Worm (Caenorhabditis elegans) whole organism, early embryonic: ENCODE measurements around the gene nhr-13.

Source experiments
- B0310.2 ChIP-seq: sonication (generic microtip); optimal IDR thresholded peaks from 2 replicates; lab custom pipeline; 2016; ENCODE audit warnings: mild to moderate bottlenecking, missing genetic modification characterization, missing compliant biosample characterization
- F13C5.2 ChIP-seq: sonication (generic microtip); optimal IDR thresholded peaks from 2 replicates; lab custom pipeline; 2017; ENCODE audit warnings: mild to moderate bottlenecking, missing genetic modification characterization, inconsistent platforms, missing compliant biosample characterization
- aly-1 ChIP-seq: sonication (generic microtip); optimal IDR thresholded peaks from 2 replicates; lab custom pipeline; 2016; ENCODE audit warnings: missing genetic modification characterization, missing compliant biosample characterization
- ama-1 ChIP-seq: fragments of 150-350 bp; optimal IDR thresholded peaks from 2 replicates; lab custom pipeline; 2014
- ceh-13 ChIP-seq: fragments of 200-800 bp; sonication (Bioruptor generic); optimal IDR thresholded peaks from 2 replicates; lab custom pipeline; 2018; ENCODE audit warnings: mild to moderate bottlenecking, missing genetic modification characterization, missing compliant biosample characterization
- ceh-36 ChIP-seq: sonication (generic microtip); optimal IDR thresholded peaks from 2 replicates; lab custom pipeline; 2016; ENCODE audit warnings: missing genetic modification characterization, inconsistent platforms, missing compliant biosample characterization
- ets-7 ChIP-seq: sonication (generic microtip); optimal IDR thresholded peaks from 2 replicates; lab custom pipeline; 2016; ENCODE audit warnings: missing genotype, missing genetic modification characterization, missing compliant biosample characterization
- flt-1 ChIP-seq: fragments of 200-800 bp; sonication (Bioruptor generic); IDR thresholded peaks from 2 replicates; pipeline ENCODE4 v1.3.6; 2022; ENCODE audit warnings: missing genetic modification characterization, missing compliant biosample characterization
- hmbx-1 ChIP-seq: sonication (generic microtip); optimal IDR thresholded peaks from 2 replicates; lab custom pipeline; 2016; ENCODE audit warnings: mild to moderate bottlenecking, missing genetic modification characterization, missing compliant biosample characterization
- hmg-4 ChIP-seq: fragments of 200-800 bp; sonication (Bioruptor generic); optimal IDR thresholded peaks from 2 replicates; lab custom pipeline; 2018; ENCODE audit warnings: mild to moderate bottlenecking, missing genetic modification characterization, missing compliant biosample characterization
- hnd-1 ChIP-seq: sonication (generic microtip); optimal IDR thresholded peaks from 2 replicates; lab custom pipeline; 2016; ENCODE audit warnings: missing genetic modification characterization, missing compliant biosample characterization
- pes-1 ChIP-seq: fragments of 200-800 bp; sonication (Bioruptor generic); IDR thresholded peaks from 2 replicates; pipeline ENCODE4 v1.3.6; 2022; ENCODE audit warnings: missing genetic modification reagents, missing genetic modification characterization, missing compliant biosample characterization
- scrt-1 ChIP-seq: fragments of 200-800 bp; sonication (Bioruptor generic); IDR thresholded peaks from 2 replicates; pipeline ENCODE4 v1.3.6; 2022; ENCODE audit warnings: missing genetic modification characterization, missing compliant biosample characterization
- sea-1 ChIP-seq: fragments of 200-800 bp; sonication (Bioruptor generic); conservative IDR thresholded peaks from 2 replicates; pipeline ENCODE4 v1.3.6; 2022; ENCODE audit warnings: missing genetic modification characterization, missing compliant biosample characterization
- tbx-11 ChIP-seq: fragments of 200-800 bp; sonication (Bioruptor generic); IDR thresholded peaks from 2 replicates; pipeline ENCODE4 v1.3.6; 2022; ENCODE audit warnings: missing genetic modification characterization, missing compliant biosample characterization
- tbx-37 ChIP-seq: fragments of 200-800 bp; sonication (Bioruptor generic); conservative IDR thresholded peaks from 2 replicates; pipeline ENCODE4 v1.3.6; 2022; ENCODE audit warnings: missing genetic modification reagents, missing genetic modification characterization, missing compliant biosample characterization
- tra-4 ChIP-seq: sonication (generic microtip); optimal IDR thresholded peaks from 2 replicates; lab custom pipeline; 2017; ENCODE audit warnings: missing genetic modification characterization, missing compliant biosample characterization

nhr-13 gene

DNA sequence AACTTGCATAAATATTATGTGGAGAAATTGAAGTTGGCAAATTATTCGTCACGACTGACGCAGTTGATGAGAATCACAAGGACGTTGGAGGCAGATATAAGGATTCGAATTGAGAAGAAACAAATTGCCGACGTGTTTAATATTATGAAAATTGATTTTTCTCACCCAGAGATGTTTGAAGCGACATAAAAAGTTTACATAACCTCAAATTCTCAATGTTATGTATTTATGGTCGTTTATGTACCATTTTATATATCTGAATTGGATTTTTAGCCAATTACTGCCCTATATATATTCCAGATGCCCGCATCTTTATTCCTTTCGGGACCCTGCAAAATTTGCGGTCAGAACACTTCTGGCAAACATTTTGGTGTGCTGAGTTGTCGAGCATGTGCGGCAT lies 36.5 kb downstream of the nhr-13 start, which contains the start of gene nhr-126:
TSS of gene nhr-126 (plus strand) at position 301 of the 400 bp plus-strand sequence.
- TF ChIP-seq tbx-11: no peak

DNA sequence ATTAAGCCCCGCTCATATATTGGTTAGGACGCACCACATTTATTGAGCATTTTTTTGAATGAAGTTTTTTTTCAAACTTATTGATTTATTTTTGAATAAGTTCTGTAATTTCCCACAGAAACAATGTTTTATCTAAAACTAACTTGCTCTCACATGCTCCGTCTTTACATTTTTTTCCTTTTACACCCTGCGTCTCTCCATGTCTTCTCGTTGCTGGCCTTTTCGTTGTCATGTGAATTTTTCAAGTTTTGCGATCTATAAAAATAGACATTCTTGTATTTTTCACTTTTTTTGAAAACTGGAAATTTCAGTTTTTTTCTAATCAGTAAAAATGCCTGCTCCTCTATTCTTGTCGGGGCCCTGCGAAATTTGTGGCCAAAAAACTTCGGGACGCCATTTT lies 38.6 kb downstream of the nhr-13 start, which contains the start of gene nhr-134:
TSS of gene nhr-134 (plus strand) at position 312 of the 400 bp plus-strand sequence.
- TF ChIP-seq hnd-1: no peak
- no peak for TF ChIP-seq F13C5.2
- no peak for TF ChIP-seq ama-1
- TF ChIP-seq aly-1 (tag; lab: Kevin White, UChicago): no peak
- no peak for TF ChIP-seq pes-1 (GFP tag; lab: Robert Waterston, UW)
- TF ChIP-seq flt-1 (GFP tag; lab: Robert Waterston, UW): no peak
- no peak for TF ChIP-seq hmbx-1 (tag; lab: Kevin White, UChicago)
- no peak for TF ChIP-seq scrt-1 (GFP tag; lab: Robert Waterston, UW)
- TF ChIP-seq ets-7 (tag; lab: Kevin White, UChicago): no peak
- no peak for TF ChIP-seq sea-1 (GFP tag; lab: Robert Waterston, UW)
- no peak for TF ChIP-seq B0310.2
- no peak for TF ChIP-seq ceh-13 (GFP tag; lab: Kevin White, UChicago)
- no peak for TF ChIP-seq tra-4 (tag; lab: Kevin White, UChicago)
- no peak for TF ChIP-seq ceh-36 (tag; lab: Kevin White, UChicago)
- TF ChIP-seq tbx-37 (GFP tag; lab: Robert Waterston, UW): no peak
- TF ChIP-seq hmg-4: no peak
- no peak for TF ChIP-seq tbx-11

ce11 chrV:2233177-2233576 lies 40.9 kb downstream of the nhr-13 start, which contains the start of gene nhr-96:
TSS of gene nhr-96 (plus strand) at chrV:2233477.
- TF ChIP-seq tbx-37 (GFP tag; lab: Robert Waterston, UW): no peak
- TF ChIP-seq tbx-11: no peak
- no peak for TF ChIP-seq F13C5.2

ce11 chrV:2235848-2236247 lies 43.6 kb downstream of the nhr-13 start, which contains the start of gene cyp-33C4:
TSS of gene cyp-33C4 (plus strand) at chrV:2236140.
- TF ChIP-seq aly-1 (tag; lab: Kevin White, UChicago): no peak
- no peak for TF ChIP-seq flt-1 (GFP tag; lab: Robert Waterston, UW)
- no peak for TF ChIP-seq tra-4 (tag; lab: Kevin White, UChicago)
- TF ChIP-seq F13C5.2: no peak
- TF ChIP-seq hmbx-1 (tag; lab: Kevin White, UChicago): no peak
- no peak for TF ChIP-seq hmg-4
- TF ChIP-seq sea-1 (GFP tag; lab: Robert Waterston, UW): no peak
- TF ChIP-seq scrt-1 (GFP tag; lab: Robert Waterston, UW): no peak
- no peak for TF ChIP-seq pes-1 (GFP tag; lab: Robert Waterston, UW)
- TF ChIP-seq tbx-11: no peak
- TF ChIP-seq ceh-36 (tag; lab: Kevin White, UChicago): no peak

DNA sequence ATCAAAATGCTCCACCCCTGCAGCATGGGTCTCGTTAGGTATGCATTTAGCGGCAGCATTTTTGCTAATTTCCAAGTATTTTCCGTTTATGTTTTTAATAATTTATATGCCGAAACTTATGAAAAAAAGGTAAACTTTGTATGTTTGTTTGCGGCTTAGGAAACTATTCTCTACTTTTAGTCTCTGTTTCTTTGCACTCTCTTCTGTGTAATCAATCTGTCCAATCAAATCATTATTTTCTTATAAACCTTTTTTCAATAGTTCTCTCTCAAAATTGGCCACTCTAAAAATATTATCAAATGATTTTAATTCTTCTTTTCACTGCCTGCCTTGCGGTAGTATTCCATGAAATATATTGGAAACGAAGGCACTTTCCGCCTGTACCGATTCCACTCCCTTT lies 45.7 kb downstream of the nhr-13 start:
- no peak for TF ChIP-seq hnd-1
- TF ChIP-seq F13C5.2: no peak
- no peak for TF ChIP-seq flt-1 (GFP tag; lab: Robert Waterston, UW)
- no peak for TF ChIP-seq hmbx-1 (tag; lab: Kevin White, UChicago)
- no peak for TF ChIP-seq tbx-37 (GFP tag; lab: Robert Waterston, UW)
- no peak for TF ChIP-seq hmg-4
- TF ChIP-seq aly-1 (tag; lab: Kevin White, UChicago): no peak
- no peak for TF ChIP-seq tbx-11

DNA sequence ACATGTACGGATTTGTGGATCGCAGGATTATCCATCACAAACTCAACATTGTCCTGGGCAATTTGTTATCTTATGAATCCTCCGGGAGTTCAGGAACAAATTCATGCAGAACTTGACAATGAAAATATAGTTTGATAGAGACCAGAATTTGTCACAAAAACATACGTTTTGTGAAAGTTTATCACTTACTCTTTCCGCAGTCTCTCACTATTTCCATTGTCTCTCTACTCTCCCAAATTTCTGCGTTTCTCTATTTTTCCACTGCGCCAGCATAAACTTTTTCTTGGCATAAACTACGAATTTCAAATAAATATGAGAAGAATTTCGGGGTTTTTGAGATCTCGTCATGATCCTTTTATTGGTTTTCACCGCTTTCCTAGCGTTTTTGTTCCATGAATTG lies 50.3 kb downstream of the nhr-13 start, which contains the start of gene cyp-33C3:
TSS of gene cyp-33C3 (plus strand) at position 149 of the 400 bp plus-strand sequence.
- no peak for TF ChIP-seq hmbx-1 (tag; lab: Kevin White, UChicago)
- no peak for TF ChIP-seq flt-1 (GFP tag; lab: Robert Waterston, UW)
- no peak for TF ChIP-seq tbx-37 (GFP tag; lab: Robert Waterston, UW)
- no peak for TF ChIP-seq tbx-11
- TF ChIP-seq ceh-36 (tag; lab: Kevin White, UChicago): no peak
- TF ChIP-seq F13C5.2: no peak
- TF ChIP-seq ets-7 (tag; lab: Kevin White, UChicago): no peak
- no peak for TF ChIP-seq hnd-1
- TF ChIP-seq tra-4 (tag; lab: Kevin White, UChicago): no peak
- no peak for TF ChIP-seq B0310.2
- no peak for TF ChIP-seq scrt-1 (GFP tag; lab: Robert Waterston, UW)
- no peak for TF ChIP-seq ama-1
- no peak for TF ChIP-seq hmg-4

DNA sequence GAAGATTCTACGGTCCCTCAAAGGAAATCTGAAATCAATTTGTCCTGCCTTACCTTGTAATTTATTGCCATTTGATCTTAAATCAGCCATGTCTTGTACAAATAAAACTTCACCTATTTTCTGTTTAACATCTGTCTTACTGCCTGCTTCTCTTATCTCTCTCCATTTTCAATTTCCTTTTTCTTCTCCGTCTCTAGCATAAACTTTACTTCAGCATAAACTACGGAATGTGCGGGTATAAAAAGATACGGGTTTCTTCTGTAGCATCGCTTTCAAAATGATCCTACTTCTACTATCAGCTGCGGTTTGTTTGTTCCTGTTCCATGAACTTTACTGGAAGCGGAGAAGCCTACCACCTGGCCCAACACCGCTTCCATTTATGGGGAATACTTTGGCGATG lies 52.5 kb downstream of the nhr-13 start, which contains the start of gene cyp-33C5:
TSS of gene cyp-33C5 (plus strand) at position 254 of the 400 bp plus-strand sequence.
- no peak for TF ChIP-seq tbx-11
- TF ChIP-seq flt-1 (GFP tag; lab: Robert Waterston, UW): no peak
- no peak for TF ChIP-seq pes-1 (GFP tag; lab: Robert Waterston, UW)
- TF ChIP-seq hnd-1: no peak
- no peak for TF ChIP-seq B0310.2
- no peak for TF ChIP-seq ama-1
- TF ChIP-seq sea-1 (GFP tag; lab: Robert Waterston, UW): no peak
- TF ChIP-seq F13C5.2: no peak
